Worm (Caenorhabditis elegans): ENCODE measurements around the gene F54G2.1.

DNA sequence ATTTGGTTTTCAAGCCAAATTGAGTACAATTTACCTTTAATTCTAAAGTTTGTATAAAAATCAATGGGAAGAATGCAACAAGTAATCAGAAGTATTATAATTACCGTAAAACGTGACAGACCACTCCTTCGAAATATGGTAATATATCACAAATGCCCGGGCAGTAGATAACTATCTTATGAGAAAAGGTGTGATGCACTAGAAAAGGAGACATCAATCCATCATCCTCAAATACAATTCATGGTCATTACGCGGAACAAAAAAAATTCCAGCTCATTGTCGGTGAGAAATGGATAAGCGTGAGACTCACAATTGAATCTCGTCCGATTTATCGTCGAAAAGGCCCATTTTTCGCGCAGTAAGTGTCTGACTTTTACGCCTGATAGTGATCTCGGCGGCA, 45.0 kb upstream of the F54G2.1 start:
- TF ChIP-seq sea-2 (GFP tag; optimal IDR thresholded peaks at IDR 0.05) (no peak), fos-1 (tag; optimal IDR thresholded peaks at IDR 0.05) (no peak), nhr-237 (tag; optimal IDR thresholded peaks at IDR 0.05) (no peak), aly-2 (tag; optimal IDR thresholded peaks at IDR 0.05) (no peak), jun-1 (tag; optimal IDR thresholded peaks at IDR 0.05) (no peak), nhr-25 (tag; optimal IDR thresholded peaks at IDR 0.05) (peak; percentile 32), unc-62 (GFP tag; optimal IDR thresholded peaks at IDR 0.05) (no peak), nfya-1 (tag; optimal IDR thresholded peaks at IDR 0.05; ENCODE audit: insufficient read depth) (no peak), ceh-16 (tag; optimal IDR thresholded peaks at IDR 0.05) (no peak), zag-1 (tag; optimal IDR thresholded peaks at IDR 0.05) (no peak), egl-27 (tag; optimal IDR thresholded peaks at IDR 0.05) (no peak), elt-1 (tag; optimal IDR thresholded peaks at IDR 0.05) (peak; percentile 40)

Measured in whole organism, L3 larva.